Worm (Caenorhabditis elegans) whole organism, L1 larva: Measurements from ENCODE around the gene nhr-68.

Source experiments
- fos-1 ChIP-seq: fragments of 150-350 bp; optimal IDR thresholded peaks from 2 replicates; lab custom pipeline; 2014; ENCODE audit warnings: missing biosample characterization, missing genetic modification characterization
- jun-1 ChIP-seq: fragments of 150-350 bp; optimal IDR thresholded peaks from 2 replicates; lab custom pipeline; 2014; ENCODE audit warnings: missing biosample characterization, missing genetic modification reagents, missing genetic modification characterization
- mab-9 ChIP-seq: fragments of 200-800 bp; sonication (Bioruptor generic); IDR thresholded peaks from 2 replicates; pipeline ENCODE4 v1.3.6; 2022; ENCODE audit warnings: missing genetic modification reagents, missing genetic modification characterization, missing compliant biosample characterization
- mef-2 ChIP-seq: fragments of 150-350 bp; optimal IDR thresholded peaks from 2 replicates; lab custom pipeline; 2014; ENCODE audit warnings: missing biosample characterization, missing genetic modification characterization
- nhr-11 ChIP-seq: fragments of 150-350 bp; optimal IDR thresholded peaks from 2 replicates; lab custom pipeline; 2014; ENCODE audit warnings: missing biosample characterization, missing genetic modification characterization
- nhr-237 ChIP-seq: fragments of 150-350 bp; optimal IDR thresholded peaks from 2 replicates; lab custom pipeline; 2014; ENCODE audit warnings: missing biosample characterization, missing genetic modification characterization
- pqm-1 ChIP-seq: sonication (generic microtip); optimal IDR thresholded peaks from 3 replicates; lab custom pipeline; 2017; ENCODE audit warnings: missing biosample characterization, missing genetic modification characterization
- ztf-11 ChIP-seq, 2 experiments: sonication (generic microtip); optimal IDR thresholded peaks; 2 replicates each; lab custom pipeline; 2016 to 2017; ENCODE audit warnings: missing genetic modification characterization in 2 of 2, missing biosample characterization in 1 of 2, missing compliant biosample characterization in 1 of 2

ce11 chrV:11532535-11532853 is 40.7 kb upstream of the nhr-68 start:
- TF ChIP-seq nhr-11 (tag; lab: Kevin White, UChicago) (no peak), pqm-1 (tag; lab: Kevin White, UChicago) (no peak), jun-1 (tag; lab: Kevin White, UChicago) (no peak), mef-2 (tag; lab: Kevin White, UChicago) (no peak), mab-9 (GFP tag; lab: Robert Waterston, UW) (no peak), nhr-237 (tag; lab: Kevin White, UChicago) (no peak), fos-1 (tag; lab: Kevin White, UChicago) (no peak), ztf-11 (tag; optimal IDR thresholded peaks at IDR 0.05; lab: Kevin White, UChicago) (no peak)
